Worm (Caenorhabditis elegans): ENCODE results near the gene T28A11.18.

- no peak for TF ChIP-seq egl-27 (tag; optimal IDR thresholded peaks at IDR 0.05)
- TF ChIP-seq ama-1 (optimal IDR thresholded peaks at IDR 0.05), result no peak
These were observed 17.7 kb downstream of the T28A11.18 start, which contains the start of gene T28A11.13 for ce11 chrV:3250153-3250552.
